Worm (Caenorhabditis elegans) whole organism, midembryonic: Measurements from ENCODE around the gene dat-1.

Source experiments
- flt-1 ChIP-seq: fragments of 200-800 bp; sonication (Bioruptor generic); IDR thresholded peaks from 2 replicates; pipeline ENCODE4 v1.3.6; 2022; ENCODE audit warnings: missing genetic modification characterization, missing compliant biosample characterization
- klf-2 ChIP-seq: fragments of 200-800 bp; sonication (Bioruptor generic); conservative IDR thresholded peaks from 2 replicates; pipeline ENCODE4 v1.3.6; 2022; ENCODE audit warnings: missing genetic modification reagents, missing genetic modification characterization, missing compliant biosample characterization
- med-1 ChIP-seq: sonication (generic microtip); optimal IDR thresholded peaks from 2 replicates; lab custom pipeline; 2017; ENCODE audit warnings: missing genetic modification characterization, mild to moderate bottlenecking, missing compliant biosample characterization, antibody characterized with exemption, missing genetic modification reagents; ENCODE audit not compliant: insufficient read depth
- ref-1 ChIP-seq: fragments of 200-800 bp; sonication (Bioruptor generic); conservative IDR thresholded peaks from 2 replicates; pipeline ENCODE4 v1.3.6; 2022; ENCODE audit warnings: missing genetic modification reagents, missing genetic modification characterization, missing compliant biosample characterization
- tab-1 ChIP-seq: fragments of 200-800 bp; sonication (Bioruptor generic); IDR thresholded peaks from 2 replicates; pipeline ENCODE4 v1.3.6; 2022; ENCODE audit warnings: missing genetic modification characterization, missing compliant biosample characterization

DNA sequence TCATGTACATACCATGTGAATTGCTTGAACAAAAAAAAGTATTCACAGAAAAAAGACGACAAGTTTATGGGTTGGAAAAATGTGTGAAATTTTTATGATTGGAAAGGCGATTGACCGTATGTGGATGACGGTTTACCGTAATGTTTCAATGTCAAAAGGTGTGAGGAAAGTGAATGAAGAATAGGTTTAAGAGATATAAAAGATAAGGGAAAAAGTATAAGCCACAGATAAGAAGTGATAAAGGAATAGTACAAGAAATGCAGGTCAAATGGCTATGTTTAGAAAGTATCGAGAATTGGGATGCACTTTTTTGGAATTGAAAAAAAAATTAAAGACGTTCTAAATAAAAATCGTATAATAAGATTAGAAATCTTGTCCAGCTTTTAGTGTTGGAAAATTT is 35.0 kb downstream of the dat-1 start:
- TF ChIP-seq flt-1 (no peak), tab-1 (GFP tag; lab: Robert Waterston, UW) (no peak), ref-1 (GFP tag; lab: Robert Waterston, UW) (no peak), med-1 (no peak), klf-2 (GFP tag; lab: Robert Waterston, UW) (no peak)
